Fruit fly (Drosophila melanogaster) Kc167 (cell line): ENCODE results near the gene Tim9b.

Experiments used
- Myc ChIP-seq: fragments of >200 bp; optimal IDR thresholded peaks from 2 replicates; lab custom pipeline; 2017; ENCODE audit warnings: missing external identifiers
- Sin3A ChIP-seq: fragments of >200 bp; optimal IDR thresholded peaks from 2 replicates; lab custom pipeline; 2018; ENCODE audit warnings: missing external identifiers
- h ChIP-seq: fragments of >200 bp; optimal IDR thresholded peaks from 3 replicates; lab custom pipeline; 2018; ENCODE audit warnings: missing external identifiers
- insv ChIP-seq: fragments of >200 bp; optimal IDR thresholded peaks from 3 replicates; lab custom pipeline; 2018; ENCODE audit warnings: missing external identifiers
- psq ChIP-seq: fragments of >200 bp; optimal IDR thresholded peaks from 2 replicates; lab custom pipeline; 2017; ENCODE audit warnings: missing external identifiers
- ttk ChIP-seq: sonication (Bioruptor generic); optimal IDR thresholded peaks from 2 replicates; lab custom pipeline; 2017; ENCODE audit warnings: missing external identifiers

- TF ChIP-seq psq (lab: Kevin White, UChicago), result no peak
- no peak for TF ChIP-seq h (lab: Kevin White, UChicago)
- no peak for TF ChIP-seq Myc (lab: Kevin White, UChicago)
- no peak for TF ChIP-seq Sin3A
- no peak for TF ChIP-seq insv (lab: Kevin White, UChicago)
- no peak for TF ChIP-seq ttk (lab: Kevin White, UChicago)
These were observed 22.5 kb downstream of the Tim9b start for dm6 chrX:19595862-19596261.
